Worm (Caenorhabditis elegans): ENCODE data around the gene F56C9.8.

The F56C9.8 gene

ce11 chrIII:7319390-7319789 is at the start of gene F56C9.8:
TSS of gene F56C9.8 (minus strand) at chrIII:7319509.
- no peak for TF ChIP-seq unc-62 (GFP tag; optimal IDR thresholded peaks at IDR 0.05)

DNA sequence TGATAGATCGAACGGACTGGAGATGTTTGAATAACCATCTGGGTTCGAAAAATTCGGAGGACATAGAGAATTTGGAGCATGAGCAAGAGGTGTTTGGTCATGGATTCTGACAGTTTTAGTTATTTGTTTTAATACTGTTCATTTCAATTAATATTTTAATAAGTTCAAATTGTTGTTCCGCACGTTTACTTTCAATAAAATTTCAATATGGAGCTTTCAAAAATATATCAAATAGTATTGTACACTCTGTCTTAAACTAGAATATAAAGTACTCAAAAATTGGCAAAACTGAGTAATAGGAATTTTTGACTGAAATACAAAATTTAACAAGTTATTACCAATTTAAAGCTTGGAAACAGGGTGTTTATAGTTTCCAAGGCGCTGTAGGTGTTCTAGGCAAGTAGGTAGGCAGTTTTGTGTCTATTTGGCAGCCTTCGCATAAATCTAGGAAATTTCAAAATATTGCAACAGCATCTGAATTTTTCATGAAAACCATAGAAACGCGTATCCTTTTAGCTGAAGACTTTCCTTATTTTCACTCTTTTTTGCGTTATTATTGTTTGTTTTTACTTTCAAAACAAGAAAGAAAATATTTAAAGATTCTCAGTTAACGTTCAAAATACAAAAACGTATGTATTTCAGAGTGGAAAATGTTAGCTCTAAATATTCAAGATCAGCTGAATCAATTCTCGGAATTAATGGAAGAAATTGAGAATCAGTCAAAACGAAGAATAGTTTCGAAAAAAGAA is 47.9 kb upstream of the F56C9.8 start, which contains the start of the genes T20B12.5 and T20B12.4:
Gene T20B12.5, minus strand, starts transcription at position 101 of the 749 bp plus-strand sequence.
Gene T20B12.4, plus strand, starts transcription at position 699 of the 749 bp plus-strand sequence.
- no peak for TF ChIP-seq unc-62 (GFP tag; optimal IDR thresholded peaks at IDR 0.05)

DNA sequence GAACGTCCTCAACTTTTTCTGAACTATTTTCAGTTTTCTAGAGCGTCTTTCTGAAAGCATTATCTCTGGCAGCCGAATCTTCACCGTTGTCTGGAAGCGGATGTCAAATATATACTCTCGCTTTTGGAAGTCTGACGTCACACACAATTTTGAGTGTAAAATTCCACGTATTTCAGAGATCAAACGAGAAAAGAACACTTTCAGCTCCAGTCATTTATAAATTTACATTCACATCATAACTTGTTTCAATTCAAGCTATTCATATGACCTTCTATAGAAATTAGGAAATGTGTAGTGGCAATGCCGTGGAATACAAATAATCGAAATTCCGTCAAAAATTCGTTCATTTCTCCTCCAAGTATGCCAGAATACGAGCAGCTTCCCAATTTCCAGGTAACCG is 46.3 kb upstream of the F56C9.8 start, which contains the start of gene F08F8.11:
Gene F08F8.11, plus strand, starts transcription at position 301 of the 400 bp plus-strand sequence.
- no peak for TF ChIP-seq unc-62 (GFP tag; optimal IDR thresholded peaks at IDR 0.05)

DNA sequence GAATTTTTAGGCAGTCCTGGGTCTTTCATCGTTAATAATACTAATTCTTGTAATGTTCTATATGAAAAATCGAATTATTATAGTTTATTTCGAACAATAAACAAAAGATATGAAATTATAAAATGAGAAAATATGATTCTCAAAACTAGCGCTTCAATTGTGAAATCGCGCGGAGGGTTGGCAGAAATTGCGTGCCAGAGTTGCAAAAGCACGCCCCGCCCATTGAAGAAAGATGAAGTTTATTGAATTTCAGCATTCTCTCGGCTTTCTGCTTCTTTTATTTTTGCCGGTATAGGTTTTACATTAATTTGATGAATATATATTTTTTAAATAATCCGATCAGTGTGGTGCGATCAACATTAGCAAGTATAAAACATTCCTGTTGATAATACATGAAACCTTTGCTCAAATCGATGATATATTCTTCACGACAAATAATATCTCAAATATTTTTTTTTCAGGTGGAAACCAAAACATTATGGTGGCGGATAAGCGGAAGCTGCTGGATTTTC is 39.8 kb upstream of the F56C9.8 start, which contains the start of the genes eco-1 and hmgr-1:
Gene eco-1, minus strand, starts transcription at position 59 of the 512 bp plus-strand sequence.
Gene hmgr-1, plus strand, starts transcription at position 462 of the 512 bp plus-strand sequence.
- TF ChIP-seq unc-62 (GFP tag; optimal IDR thresholded peaks at IDR 0.05), result no peak

DNA sequence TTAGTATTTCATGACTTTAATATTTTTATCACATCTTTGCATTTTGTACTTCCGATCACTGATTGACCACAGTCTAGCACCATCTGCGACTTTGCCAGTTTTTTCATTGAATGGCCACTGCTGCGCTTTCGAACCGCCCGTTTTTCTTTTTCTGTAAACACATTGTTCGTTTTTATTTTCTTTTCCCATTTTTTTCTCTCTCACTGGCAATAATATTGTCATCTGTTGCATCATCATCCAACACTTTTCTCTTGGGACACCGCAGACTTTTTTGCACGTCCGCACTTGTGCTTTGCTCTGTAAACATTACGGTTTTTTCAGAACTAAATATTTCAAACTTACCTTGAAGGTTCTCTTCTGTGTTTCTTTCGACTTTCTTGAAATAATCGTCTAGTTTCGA is 39.3 kb upstream of the F56C9.8 start:
- no peak for TF ChIP-seq unc-62 (GFP tag; optimal IDR thresholded peaks at IDR 0.05)

DNA sequence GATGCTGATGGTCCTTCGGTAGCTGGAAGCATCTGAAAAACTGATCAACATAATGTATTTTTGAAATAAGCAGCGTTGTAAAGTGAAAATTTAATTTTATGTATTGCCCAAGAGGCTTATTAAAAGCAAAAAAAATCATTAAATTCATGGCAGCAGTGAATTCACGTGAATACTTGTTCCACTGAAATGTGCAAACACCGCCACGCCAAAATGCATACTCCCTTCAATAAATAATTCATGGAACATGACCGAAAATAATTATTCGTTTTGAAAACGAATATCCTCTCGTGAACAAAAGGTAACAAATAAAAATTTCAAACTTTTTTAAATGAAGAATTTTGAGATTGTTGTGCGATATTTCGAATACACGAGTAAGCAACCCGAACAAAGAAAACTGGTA is 38.0 kb upstream of the F56C9.8 start, which contains the start of gene F08F8.10:
Gene F08F8.10, minus strand, starts transcription at position 38 of the 400 bp plus-strand sequence.
- no peak for TF ChIP-seq unc-62 (GFP tag; optimal IDR thresholded peaks at IDR 0.05)

DNA sequence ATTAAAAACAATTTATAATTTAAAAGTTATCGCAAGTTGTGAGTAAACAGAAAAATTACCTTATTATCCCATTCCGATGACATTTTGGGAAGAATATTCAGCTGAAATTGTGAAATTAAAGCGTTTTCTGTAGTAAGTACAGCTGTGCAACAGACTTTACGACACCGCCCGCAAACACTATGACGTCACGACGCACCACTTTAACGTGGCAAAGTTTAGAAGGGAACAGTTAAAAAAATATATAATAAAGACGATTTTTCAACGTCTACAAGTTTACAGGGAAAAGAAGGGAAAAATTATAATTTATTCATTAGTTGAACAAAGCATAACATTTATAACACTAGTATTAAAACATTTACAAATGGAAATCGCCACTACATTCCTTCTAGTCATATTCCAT is 34.6 kb upstream of the F56C9.8 start, which contains the start of gene F08F8.9:
Gene F08F8.9, minus strand, starts transcription at position 101 of the 400 bp plus-strand sequence.
- TF ChIP-seq unc-62 (GFP tag; optimal IDR thresholded peaks at IDR 0.05), result no peak

- no peak for TF ChIP-seq unc-62 (GFP tag; optimal IDR thresholded peaks at IDR 0.05)
Observed at ce11 chrIII:7349075-7349474, 29.8 kb upstream of the F56C9.8 start, which contains the start of gene gos-28. TSS of gene gos-28 (minus strand) at chrIII:7349175.

DNA sequence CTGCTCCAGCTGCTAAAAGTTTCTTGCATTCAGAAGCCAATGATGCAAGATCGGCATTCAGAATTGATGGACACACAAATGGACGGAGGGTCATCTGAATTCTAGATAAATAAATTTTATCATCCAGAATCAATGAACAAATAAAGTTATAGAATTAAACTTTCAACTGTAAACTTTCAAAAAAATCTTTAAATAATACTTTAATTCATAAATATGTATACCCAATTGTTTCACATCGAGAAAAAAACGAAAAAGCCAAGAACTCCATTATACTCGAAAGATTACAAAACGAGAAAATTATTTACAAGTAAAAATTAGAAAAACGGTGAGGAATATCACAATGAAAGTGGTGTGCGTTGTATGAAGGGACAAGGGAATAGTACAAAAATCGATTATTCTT is 27.7 kb upstream of the F56C9.8 start, which contains the start of gene F08F8.7:
Gene F08F8.7, minus strand, starts transcription at position 101 of the 400 bp plus-strand sequence.
- no peak for TF ChIP-seq unc-62 (GFP tag; optimal IDR thresholded peaks at IDR 0.05)

DNA sequence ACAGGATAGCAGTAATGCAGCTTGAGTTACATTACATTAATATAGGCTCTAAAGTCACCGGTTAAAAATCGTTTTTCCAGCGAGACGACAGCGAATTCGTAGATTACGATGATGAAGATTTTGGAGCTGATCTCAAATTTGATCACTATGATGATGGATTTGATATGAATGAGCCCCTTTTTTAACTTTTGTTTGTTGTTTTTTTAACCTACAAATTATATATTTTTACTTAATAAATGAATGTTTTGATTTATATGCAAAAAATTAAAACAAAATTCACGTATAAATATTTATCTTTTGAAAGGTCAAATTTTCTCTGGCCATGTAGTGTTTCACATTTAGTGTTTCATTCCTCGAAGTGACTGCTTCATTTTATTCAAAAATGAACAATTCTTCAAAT is 24.1 kb upstream of the F56C9.8 start, which contains the start of gene F08F8.6:
Gene F08F8.6, plus strand, starts transcription at position 301 of the 400 bp plus-strand sequence.
- TF ChIP-seq unc-62 (GFP tag; optimal IDR thresholded peaks at IDR 0.05), result no peak

- TF ChIP-seq unc-62 (GFP tag; optimal IDR thresholded peaks at IDR 0.05), result no peak
Observed at ce11 chrIII:7339138-7339537, 19.8 kb upstream of the F56C9.8 start.

ce11 chrIII:7338693-7339092 is 19.4 kb upstream of the F56C9.8 start, which contains the start of gene kap-1:
TSS of gene kap-1 (plus strand) at chrIII:7338835.
- no peak for TF ChIP-seq unc-62 (GFP tag; optimal IDR thresholded peaks at IDR 0.05)

ce11 chrIII:7338009-7338408 is 18.7 kb upstream of the F56C9.8 start:
- no peak for TF ChIP-seq unc-62 (GFP tag; optimal IDR thresholded peaks at IDR 0.05)

DNA sequence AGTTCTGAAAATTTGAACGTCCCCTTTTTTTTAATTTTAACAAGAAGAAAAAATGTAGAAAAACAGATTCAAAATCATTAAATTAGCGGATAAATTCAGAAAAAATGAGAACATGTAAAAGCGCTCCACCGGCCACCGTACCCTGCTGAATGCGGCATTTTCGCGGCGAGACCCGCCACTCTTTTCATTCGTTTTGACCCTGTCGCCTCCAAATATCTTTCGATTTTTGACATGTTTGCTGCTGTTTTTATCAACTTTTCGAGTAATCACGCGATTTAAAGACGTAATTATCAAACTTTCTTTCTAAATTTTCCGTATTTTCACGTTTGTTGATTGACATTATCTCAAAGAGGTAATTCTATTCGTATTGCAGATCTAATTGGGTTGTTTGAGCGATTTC is 16.9 kb upstream of the F56C9.8 start, which contains the start of gene gsp-2:
Gene gsp-2, plus strand, starts transcription at position 374 of the 400 bp plus-strand sequence.
- no peak for TF ChIP-seq unc-62 (GFP tag; optimal IDR thresholded peaks at IDR 0.05)

DNA sequence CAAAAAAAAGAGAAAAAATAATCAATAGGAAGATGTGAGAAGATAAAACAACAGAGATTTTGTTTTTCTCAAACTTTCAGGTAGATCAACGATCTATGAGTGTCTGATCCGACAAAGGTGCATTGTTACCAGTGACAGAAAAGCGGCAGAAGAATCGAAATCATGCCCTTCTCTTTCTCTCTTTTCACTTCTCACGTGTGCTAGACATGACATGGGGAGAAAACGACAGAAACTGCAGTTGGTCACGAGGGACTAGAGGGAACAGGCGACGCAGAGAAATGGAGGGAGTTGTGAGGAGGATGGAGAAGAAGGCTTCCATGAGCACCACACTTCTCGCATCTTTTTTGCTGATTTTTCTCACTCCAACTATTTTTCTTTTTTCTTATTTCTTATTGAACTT is 15.9 kb upstream of the F56C9.8 start, which contains the start of gene F56C9.10:
Gene F56C9.10, minus strand, starts transcription at position 97 of the 400 bp plus-strand sequence.
- no peak for TF ChIP-seq unc-62 (GFP tag; optimal IDR thresholded peaks at IDR 0.05)

DNA sequence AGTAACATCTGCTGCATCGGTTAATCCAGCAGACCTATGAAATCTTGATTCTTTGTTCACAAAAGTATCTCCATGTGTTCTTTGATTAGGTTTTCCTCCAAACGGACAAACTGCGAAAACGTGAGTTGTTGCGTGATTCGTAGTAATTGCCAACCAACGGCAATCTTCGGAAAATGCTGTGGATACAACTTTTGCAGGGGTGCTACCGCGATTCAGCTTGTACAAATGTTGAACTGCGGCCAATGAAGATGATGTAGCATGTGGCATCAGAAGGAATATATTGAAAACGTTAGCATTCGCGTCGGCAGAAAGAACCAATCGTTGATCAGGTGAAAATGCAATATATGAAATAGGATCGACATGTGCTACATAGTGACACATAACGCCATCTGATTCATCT is 12.4 kb upstream of the F56C9.8 start:
- TF ChIP-seq unc-62 (GFP tag; optimal IDR thresholded peaks at IDR 0.05), result no peak
